Worm (Caenorhabditis elegans): ENCODE data around the gene ceh-62.

The ceh-62 gene

ce11 chrII:10829572-10829971 lies 24.0 kb downstream of the ceh-62 start:
- no peak for TF ChIP-seq unc-55 (GFP tag; optimal IDR thresholded peaks at IDR 0.05)
- TF ChIP-seq nhr-11 (tag; optimal IDR thresholded peaks at IDR 0.05): no peak
- no peak for TF ChIP-seq egl-27 (tag; optimal IDR thresholded peaks at IDR 0.05)
- TF ChIP-seq nhr-23 (tag; optimal IDR thresholded peaks at IDR 0.05): no peak
- no peak for TF ChIP-seq ztf-4 (tag; optimal IDR thresholded peaks at IDR 0.05)
- TF ChIP-seq mab-5 (tag; optimal IDR thresholded peaks at IDR 0.05): no peak
- no peak for TF ChIP-seq nhr-6 (tag; optimal IDR thresholded peaks at IDR 0.05)
- no peak for TF ChIP-seq skn-1 (tag; optimal IDR thresholded peaks at IDR 0.05)
- TF ChIP-seq sem-4 (tag; optimal IDR thresholded peaks at IDR 0.05): no peak
- no peak for TF ChIP-seq ztf-1 (GFP tag; conservative IDR thresholded peaks at IDR 0.05)
- no peak for TF ChIP-seq F13H6.1 (tag; optimal IDR thresholded peaks at IDR 0.05)
- TF ChIP-seq ceh-82 (tag; optimal IDR thresholded peaks at IDR 0.05): no peak
- TF ChIP-seq blmp-1 (tag; optimal IDR thresholded peaks at IDR 0.05; ENCODE audit: insufficient read depth): no peak
- TF ChIP-seq alr-1 (tag; optimal IDR thresholded peaks at IDR 0.05): no peak

- no peak for TF ChIP-seq skn-1 (tag; optimal IDR thresholded peaks at IDR 0.05)
- TF ChIP-seq dmd-4 (tag; optimal IDR thresholded peaks at IDR 0.05): no peak
- TF ChIP-seq zag-1 (tag; optimal IDR thresholded peaks at IDR 0.05): no peak
- no peak for TF ChIP-seq nhr-129 (tag; optimal IDR thresholded peaks at IDR 0.05)
- TF ChIP-seq lin-11 (tag; optimal IDR thresholded peaks at IDR 0.05): no peak
- TF ChIP-seq mbf-1 (tag; optimal IDR thresholded peaks at IDR 0.05): no peak
- no peak for TF ChIP-seq crh-2 (tag; optimal IDR thresholded peaks at IDR 0.05)
- no peak for TF ChIP-seq ZK546.5 (tag; optimal IDR thresholded peaks at IDR 0.05)
- no peak for TF ChIP-seq elt-1 (tag; optimal IDR thresholded peaks at IDR 0.05)
- no peak for TF ChIP-seq F13H6.1 (tag; optimal IDR thresholded peaks at IDR 0.05)
- TF ChIP-seq lin-39 (tag; optimal IDR thresholded peaks at IDR 0.05): no peak
- no peak for TF ChIP-seq lin-13 (GFP tag; optimal IDR thresholded peaks at IDR 0.05)
- no peak for TF ChIP-seq sma-3 (GFP tag; optimal IDR thresholded peaks at IDR 0.05)
- TF ChIP-seq gmeb-1 (tag; optimal IDR thresholded peaks at IDR 0.05): no peak
- no peak for TF ChIP-seq ama-1 (optimal IDR thresholded peaks at IDR 0.05)
- TF ChIP-seq unc-39 (tag; optimal IDR thresholded peaks at IDR 0.05): no peak
Observed at ce11 chrII:10834717-10835116, 29.2 kb downstream of the ceh-62 start.

ce11 chrII:10838550-10838949 lies 33.0 kb downstream of the ceh-62 start:
- TF ChIP-seq Y55F3AM.14 (GFP tag; optimal IDR thresholded peaks at IDR 0.05): no peak
- TF ChIP-seq unc-62 (GFP tag; optimal IDR thresholded peaks at IDR 0.05): no peak
- TF ChIP-seq C34F6.9 (tag; optimal IDR thresholded peaks at IDR 0.05): no peak
- TF ChIP-seq mdl-1 (tag; optimal IDR thresholded peaks at IDR 0.05): no peak

- no peak for TF ChIP-seq ztf-11 (tag; optimal IDR thresholded peaks at IDR 0.05)
- peak; percentile 74 for TF ChIP-seq Y55F3AM.14 (GFP tag; optimal IDR thresholded peaks at IDR 0.05)
- TF ChIP-seq snpc-4 (tag; optimal IDR thresholded peaks at IDR 0.05): peak; percentile 75
- no peak for TF ChIP-seq ztf-1 (GFP tag; conservative IDR thresholded peaks at IDR 0.05)
- no peak for TF ChIP-seq ZK546.5 (tag; optimal IDR thresholded peaks at IDR 0.05)
- peak; percentile 47 for TF ChIP-seq unc-55 (GFP tag; optimal IDR thresholded peaks at IDR 0.05)
- no peak for TF ChIP-seq dmd-4 (tag; optimal IDR thresholded peaks at IDR 0.05)
- peak; percentile 53 for TF ChIP-seq lin-11 (tag; optimal IDR thresholded peaks at IDR 0.05)
- TF ChIP-seq nhr-12 (tag; optimal IDR thresholded peaks at IDR 0.05): no peak
- TF ChIP-seq nhr-10 (tag; optimal IDR thresholded peaks at IDR 0.05): no peak
- TF ChIP-seq crh-2 (tag; optimal IDR thresholded peaks at IDR 0.05): peak; percentile 81
- TF ChIP-seq sma-3 (GFP tag; optimal IDR thresholded peaks at IDR 0.05): peak; percentile 78
- TF ChIP-seq unc-39 (tag; optimal IDR thresholded peaks at IDR 0.05): no peak
- peak; percentile 91 for TF ChIP-seq nhr-129 (tag; optimal IDR thresholded peaks at IDR 0.05)
- no peak for TF ChIP-seq lin-39 (tag; optimal IDR thresholded peaks at IDR 0.05)
- TF ChIP-seq zag-1 (tag; optimal IDR thresholded peaks at IDR 0.05): peak; percentile 45
- TF ChIP-seq gmeb-1 (tag; optimal IDR thresholded peaks at IDR 0.05): peak; percentile 79
- TF ChIP-seq ceh-82 (tag; optimal IDR thresholded peaks at IDR 0.05): no peak
- TF ChIP-seq sem-4 (tag; optimal IDR thresholded peaks at IDR 0.05): peak; percentile 41
- peak; percentile 49 for TF ChIP-seq nhr-6 (tag; optimal IDR thresholded peaks at IDR 0.05)
- TF ChIP-seq blmp-1 (tag; optimal IDR thresholded peaks at IDR 0.05; ENCODE audit: insufficient read depth): peak; percentile 28
- no peak for TF ChIP-seq aly-2 (tag; optimal IDR thresholded peaks at IDR 0.05)
- peak; percentile 59 for TF ChIP-seq nhr-25 (tag; optimal IDR thresholded peaks at IDR 0.05)
- TF ChIP-seq lsy-2 (tag; optimal IDR thresholded peaks at IDR 0.05): peak; percentile 63 to 82
- TF ChIP-seq peb-1 (tag; optimal IDR thresholded peaks at IDR 0.05): no peak
- TF ChIP-seq R02D3.7 (tag; optimal IDR thresholded peaks at IDR 0.05): peak; percentile 24
- no peak for TF ChIP-seq elt-1 (tag; optimal IDR thresholded peaks at IDR 0.05)
- no peak for TF ChIP-seq ama-1 (optimal IDR thresholded peaks at IDR 0.05)
- no peak for TF ChIP-seq nhr-23 (tag; optimal IDR thresholded peaks at IDR 0.05)
- no peak for TF ChIP-seq mbf-1 (tag; optimal IDR thresholded peaks at IDR 0.05)
- TF ChIP-seq unc-62 (GFP tag; optimal IDR thresholded peaks at IDR 0.05): no peak
- TF ChIP-seq skn-1 (tag; optimal IDR thresholded peaks at IDR 0.05): no peak
- peak; percentile 11 for TF ChIP-seq ceh-16 (tag; optimal IDR thresholded peaks at IDR 0.05)
- peak; percentile 80 for TF ChIP-seq F13H6.1 (tag; optimal IDR thresholded peaks at IDR 0.05)
- peak; percentile 74 for TF ChIP-seq lin-13 (GFP tag; optimal IDR thresholded peaks at IDR 0.05)
- TF ChIP-seq nhr-77 (tag; optimal IDR thresholded peaks at IDR 0.05): no peak
- TF ChIP-seq sma-9 (GFP tag; optimal IDR thresholded peaks at IDR 0.05): peak; percentile 81
- TF ChIP-seq sma-9 (tag; optimal IDR thresholded peaks at IDR 0.05): no peak
- peak; percentile 39 for TF ChIP-seq ztf-4 (tag; optimal IDR thresholded peaks at IDR 0.05)
Observed at ce11 chrII:10840067-10840466, 34.5 kb downstream of the ceh-62 start.

All from whole organism, L2 larva.